Worm (Caenorhabditis elegans) whole organism, L1 larva: ENCODE measurements around the gene ins-20.

Experiments used
- aha-1 ChIP-seq: fragments of 150-350 bp; optimal IDR thresholded peaks from 2 replicates; lab custom pipeline; 2014; ENCODE audit warnings: missing biosample characterization, missing genetic modification characterization
- ceh-90 ChIP-seq: sonication (generic microtip); optimal IDR thresholded peaks from 2 replicates; lab custom pipeline; 2016; ENCODE audit warnings: missing genetic modification characterization, missing compliant biosample characterization
- elt-3 ChIP-seq, 6 experiments: fragments of 150-350 bp in 1 of 6; sonication (generic microtip); optimal IDR thresholded peaks; 2 replicates each; lab custom pipeline; 2017 to 2018; ENCODE audit warnings: missing biosample characterization in 6 of 6, missing genetic modification characterization in 6 of 6, inconsistent platforms in 1 of 6
- ets-5 ChIP-seq: fragments of 200-800 bp; sonication (Bioruptor generic); IDR thresholded peaks from 2 replicates; pipeline ENCODE4 v1.3.6; 2022; ENCODE audit warnings: missing genetic modification characterization, missing compliant biosample characterization
- mdl-1 ChIP-seq, 2 experiments: fragments of 150-350 bp; optimal IDR thresholded peaks; 2 replicates each; lab custom pipeline; 2014 to 2017; ENCODE audit warnings: missing biosample characterization in 2 of 2, missing genetic modification characterization in 2 of 2, inconsistent platforms in 1 of 2

DNA sequence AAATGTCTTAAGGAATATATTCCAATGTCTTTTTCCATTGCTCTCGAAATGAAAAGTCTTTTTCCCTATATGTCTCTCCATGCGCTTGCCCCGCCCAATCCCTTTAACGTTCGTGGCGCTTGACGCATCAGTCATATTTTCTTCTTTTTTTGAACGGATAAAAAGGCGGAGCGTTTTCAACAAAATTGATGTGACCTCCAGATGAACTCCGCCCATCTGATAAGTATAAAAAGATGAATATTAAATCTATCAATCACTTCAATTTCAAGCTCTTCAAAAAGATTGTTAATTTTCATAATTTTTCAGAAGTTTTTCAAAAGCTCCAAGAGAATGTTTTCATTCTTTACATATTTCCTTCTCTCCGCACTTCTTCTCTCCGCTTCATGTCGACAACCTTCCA, 14.6 kb upstream of the ins-20 start, which contains the start of gene ins-4:
- TF ChIP-seq ceh-90 (tag; lab: Kevin White, UChicago) (no peak), elt-3 (tag; optimal IDR thresholded peaks at IDR 0.05; lab: Kevin White, UChicago) (no peak), aha-1 (tag; lab: Kevin White, UChicago) (no peak), ets-5 (GFP tag; lab: Robert Waterston, UW) (no peak), mdl-1 (tag; optimal IDR thresholded peaks at IDR 0.05; lab: Kevin White, UChicago) (no peak)
